Fruit fly (Drosophila melanogaster) whole organism, embryonic: Measurements from ENCODE around the gene robl62A.

ENCODE experiments used
- Atf-2 ChIP-seq: fragments of 200-800 bp; sonication (Bioruptor generic); optimal IDR thresholded peaks from 2 replicates; lab custom pipeline; 2016; ENCODE audit warnings: missing biosample characterization, missing genetic modification characterization
- Atf6 ChIP-seq: fragments of 200-800 bp; sonication (Bioruptor generic); IDR thresholded peaks from 2 replicates; pipeline ENCODE4 v1.3.6; 2022; ENCODE audit warnings: missing biosample characterization, missing genetic modification characterization
- B-H2 ChIP-seq: fragments of 200-800 bp; sonication (Bioruptor generic); optimal IDR thresholded peaks from 2 replicates; lab custom pipeline; 2018; ENCODE audit warnings: missing biosample characterization, mild to moderate bottlenecking, missing genetic modification characterization
- CG10543 ChIP-seq: fragments of 200-800 bp; sonication (Bioruptor generic); optimal IDR thresholded peaks from 3 replicates; lab custom pipeline; 2017; ENCODE audit warnings: missing biosample characterization, mild to moderate bottlenecking, missing genetic modification characterization, moderate library complexity
- CG11456 ChIP-seq: fragments of 200-800 bp; sonication (Bioruptor generic); IDR thresholded peaks from 3 replicates; pipeline ENCODE4 v1.3.6; 2022; ENCODE audit warnings: missing biosample characterization, missing genetic modification characterization
- CG11695 ChIP-seq: fragments of 200-800 bp; sonication (Bioruptor generic); IDR thresholded peaks from 3 replicates; pipeline ENCODE4 v1.3.6; 2022; ENCODE audit warnings: missing biosample characterization, missing genetic modification characterization
- CG11723 ChIP-seq: fragments of 200-800 bp; sonication (Bioruptor generic); optimal IDR thresholded peaks from 2 replicates; lab custom pipeline; 2017; ENCODE audit warnings: missing biosample characterization, mild to moderate bottlenecking, missing genetic modification characterization
- CG15011 ChIP-seq: fragments of 200-800 bp; sonication (Bioruptor generic); optimal IDR thresholded peaks from 3 replicates; lab custom pipeline; 2018; ENCODE audit warnings: missing biosample characterization, mild to moderate bottlenecking, missing genetic modification characterization
- CG15514 ChIP-seq: fragments of 200-800 bp; sonication (Bioruptor generic); optimal IDR thresholded peaks from 3 replicates; lab custom pipeline; 2017; ENCODE audit warnings: missing biosample characterization, missing genetic modification characterization, mild to moderate bottlenecking, moderate library complexity, missing genetic modification reagents
- CG17802 ChIP-seq: fragments of 200-800 bp; sonication (Bioruptor generic); optimal IDR thresholded peaks from 2 replicates; lab custom pipeline; 2018; ENCODE audit warnings: missing biosample characterization, mild to moderate bottlenecking, missing genetic modification characterization, moderate library complexity
- CG18011 ChIP-seq: fragments of 200-800 bp; sonication (Bioruptor generic); optimal IDR thresholded peaks from 2 replicates; lab custom pipeline; 2017; ENCODE audit warnings: missing biosample characterization, missing genetic modification characterization, mild to moderate bottlenecking, moderate library complexity, missing genotype
- CG3847 ChIP-seq: fragments of 200-800 bp; sonication (Bioruptor generic); IDR thresholded peaks from 2 replicates; pipeline ENCODE4 v1.3.6; 2022; ENCODE audit warnings: missing biosample characterization, missing genetic modification characterization
- CG5180 ChIP-seq: fragments of 200-800 bp; sonication (Bioruptor generic); optimal IDR thresholded peaks from 3 replicates; lab custom pipeline; 2017; ENCODE audit warnings: missing biosample characterization, missing genetic modification characterization, mild to moderate bottlenecking, moderate library complexity, missing genetic modification reagents
- CG9215 ChIP-seq: fragments of 200-800 bp; sonication (Bioruptor generic); IDR thresholded peaks from 2 replicates; pipeline ENCODE4 v1.3.6; 2022; ENCODE audit warnings: missing biosample characterization, missing genetic modification characterization
- CG9727 ChIP-seq: fragments of 200-800 bp; sonication (Bioruptor generic); optimal IDR thresholded peaks from 3 replicates; lab custom pipeline; 2017; ENCODE audit warnings: missing biosample characterization, mild to moderate bottlenecking, missing genetic modification characterization
- CG9932 ChIP-seq: fragments of 200-800 bp; sonication (Bioruptor generic); IDR thresholded peaks from 2 replicates; pipeline ENCODE4 v1.3.6; 2022; ENCODE audit warnings: missing biosample characterization, missing genetic modification characterization
- D19B ChIP-seq: fragments of 200-800 bp; sonication (Bioruptor generic); optimal IDR thresholded peaks from 2 replicates; lab custom pipeline; 2017; ENCODE audit warnings: missing biosample characterization, mild to moderate bottlenecking, missing genetic modification characterization
- Dll ChIP-seq: fragments of 200-800 bp; sonication (Bioruptor generic); IDR thresholded peaks from 4 replicates; pipeline ENCODE4 v1.3.6; 2022; ENCODE audit warnings: missing biosample characterization, missing genetic modification characterization; ENCODE audit not compliant: partially characterized antibody
- Doc3 ChIP-seq: fragments of 200-800 bp; sonication (Bioruptor generic); IDR thresholded peaks from 3 replicates; pipeline ENCODE4 v1.3.6; 2022; ENCODE audit warnings: missing biosample characterization, missing genetic modification characterization; ENCODE audit not compliant: partially characterized antibody
- ERR ChIP-seq: fragments of 200-800 bp; sonication (Bioruptor generic); optimal IDR thresholded peaks from 2 replicates; lab custom pipeline; 2016; ENCODE audit warnings: missing biosample characterization, missing genetic modification characterization
- Elba2 ChIP-seq: fragments of 200-800 bp; sonication (Bioruptor generic); optimal IDR thresholded peaks from 3 replicates; lab custom pipeline; 2016; ENCODE audit warnings: missing biosample characterization, missing genetic modification characterization
- Ets97D ChIP-seq: fragments of 200-800 bp; sonication (Bioruptor generic); optimal IDR thresholded peaks from 3 replicates; lab custom pipeline; 2016; ENCODE audit warnings: missing biosample characterization, missing genetic modification characterization
- Gug ChIP-seq: fragments of 200-800 bp; sonication (Bioruptor generic); IDR thresholded peaks from 4 replicates; pipeline ENCODE4 v1.3.6; 2022; ENCODE audit warnings: missing biosample characterization, missing genetic modification characterization
- HLH3B ChIP-seq: fragments of 200-800 bp; sonication (Bioruptor generic); IDR thresholded peaks from 2 replicates; pipeline ENCODE4 v1.3.6; 2022; ENCODE audit warnings: missing biosample characterization, missing genetic modification characterization
- HLH54F ChIP-seq: fragments of 200-800 bp; sonication (Bioruptor generic); optimal IDR thresholded peaks from 3 replicates; lab custom pipeline; 2016; ENCODE audit warnings: missing biosample characterization, missing genetic modification characterization
- Hr78 ChIP-seq, 2 experiments: fragments of 200-800 bp in 1 of 2; fragments of >200 bp in 1 of 2; sonication (Bioruptor generic) in 1 of 2; optimal IDR thresholded peaks; 2 replicates each; lab custom pipeline; 2017 to 2019; ENCODE audit warnings: missing biosample characterization in 2 of 2, missing genetic modification characterization in 2 of 2, mild to moderate bottlenecking in 1 of 2, moderate library complexity in 1 of 2
- NC2α ChIP-seq: fragments of 200-800 bp; sonication (Bioruptor generic); optimal IDR thresholded peaks from 2 replicates; lab custom pipeline; 2016; ENCODE audit warnings: missing biosample characterization, missing genetic modification characterization
- NC2β ChIP-seq: fragments of 200-800 bp; sonication (Bioruptor generic); optimal IDR thresholded peaks from 2 replicates; lab custom pipeline; 2016; ENCODE audit warnings: missing biosample characterization, missing genetic modification characterization
- NFAT ChIP-seq: fragments of 200-800 bp; sonication (Bioruptor generic); IDR thresholded peaks from 2 replicates; pipeline ENCODE4 v1.3.6; 2022; ENCODE audit warnings: missing biosample characterization, missing genetic modification characterization
- Neu2 ChIP-seq: fragments of 200-800 bp; sonication (Bioruptor generic); optimal IDR thresholded peaks from 3 replicates; lab custom pipeline; 2016; ENCODE audit warnings: missing biosample characterization, missing genetic modification characterization, borderline replicate concordance
- Rx ChIP-seq: fragments of 200-800 bp; sonication (Bioruptor generic); IDR thresholded peaks from 2 replicates; pipeline ENCODE4 v1.3.6; 2022; ENCODE audit warnings: missing biosample characterization, missing genetic modification characterization
- Scr ChIP-seq: fragments of 200-800 bp; sonication (Bioruptor generic); IDR thresholded peaks from 2 replicates; pipeline ENCODE4 v1.3.6; 2022; ENCODE audit warnings: missing biosample characterization, missing genetic modification characterization; ENCODE audit not compliant: partially characterized antibody
- Sin3A ChIP-seq: fragments of >200 bp; optimal IDR thresholded peaks from 2 replicates; lab custom pipeline; 2018
- Sry-δ ChIP-seq: fragments of 200-800 bp; sonication (Bioruptor generic); optimal IDR thresholded peaks from 2 replicates; lab custom pipeline; 2016; ENCODE audit warnings: missing biosample characterization, missing genetic modification characterization
- YL-1 ChIP-seq: fragments of 200-800 bp; sonication (Bioruptor generic); optimal IDR thresholded peaks from 3 replicates; lab custom pipeline; 2017; ENCODE audit warnings: missing biosample characterization, mild to moderate bottlenecking, missing genetic modification characterization
- abd-A ChIP-seq: fragments of 200-800 bp; sonication (Bioruptor generic); optimal IDR thresholded peaks from 3 replicates; lab custom pipeline; 2019; ENCODE audit warnings: missing biosample characterization, mild to moderate bottlenecking, missing genetic modification characterization, moderate library complexity
- al ChIP-seq: fragments of 200-800 bp; sonication (Bioruptor generic); IDR thresholded peaks from 2 replicates; pipeline ENCODE4 v1.3.6; 2022; ENCODE audit warnings: missing biosample characterization, missing genetic modification characterization
- bcd ChIP-seq: fragments of 200-800 bp; sonication (Bioruptor generic); optimal IDR thresholded peaks from 2 replicates; lab custom pipeline; 2017; ENCODE audit warnings: missing biosample characterization, mild to moderate bottlenecking, missing genetic modification characterization
- dysf ChIP-seq: fragments of 200-800 bp; sonication (Bioruptor generic); IDR thresholded peaks from 3 replicates; pipeline ENCODE4 v1.3.6; 2022; ENCODE audit warnings: missing biosample characterization, missing genetic modification characterization
- gce ChIP-seq: fragments of 200-800 bp; sonication (Bioruptor generic); IDR thresholded peaks from 3 replicates; pipeline ENCODE4 v1.3.6; 2022; ENCODE audit warnings: missing biosample characterization, missing genetic modification characterization
- her ChIP-seq: fragments of 200-800 bp; sonication (Bioruptor generic); optimal IDR thresholded peaks from 2 replicates; lab custom pipeline; 2016; ENCODE audit warnings: missing biosample characterization, missing genetic modification characterization
- ind ChIP-seq: fragments of 200-800 bp; sonication (Bioruptor generic); optimal IDR thresholded peaks from 3 replicates; lab custom pipeline; 2016; ENCODE audit warnings: missing biosample characterization, missing genetic modification characterization
- pros ChIP-seq: fragments of 200-800 bp; sonication (Bioruptor generic); optimal IDR thresholded peaks from 3 replicates; lab custom pipeline; 2019; ENCODE audit warnings: missing biosample characterization, mild to moderate bottlenecking, missing genetic modification characterization, moderate library complexity
- psq ChIP-seq: fragments of 200-800 bp; sonication (Bioruptor generic); optimal IDR thresholded peaks from 2 replicates; lab custom pipeline; 2017; ENCODE audit warnings: missing biosample characterization, missing genetic modification characterization
- row ChIP-seq: fragments of 200-800 bp; sonication (Bioruptor generic); IDR thresholded peaks from 3 replicates; pipeline ENCODE4 v1.3.6; 2022; ENCODE audit warnings: missing biosample characterization, missing genetic modification characterization
- schlank ChIP-seq: fragments of 200-800 bp; sonication (Bioruptor generic); optimal IDR thresholded peaks from 2 replicates; lab custom pipeline; 2018; ENCODE audit warnings: missing biosample characterization, mild to moderate bottlenecking, missing genetic modification characterization
- ssp ChIP-seq: fragments of 200-800 bp; sonication (Bioruptor generic); IDR thresholded peaks from 2 replicates; pipeline ENCODE4 v1.3.6; 2022; ENCODE audit warnings: missing biosample characterization, missing genetic modification characterization
- zf30C ChIP-seq: fragments of 200-800 bp; sonication (Bioruptor generic); optimal IDR thresholded peaks from 3 replicates; lab custom pipeline; 2018; ENCODE audit warnings: missing biosample characterization, mild to moderate bottlenecking, missing genetic modification characterization
- zfh2 ChIP-seq: fragments of 200-800 bp; sonication (Bioruptor generic); optimal IDR thresholded peaks from 2 replicates; lab custom pipeline; 2016; ENCODE audit warnings: missing biosample characterization, missing genetic modification characterization

The robl62A gene

DNA sequence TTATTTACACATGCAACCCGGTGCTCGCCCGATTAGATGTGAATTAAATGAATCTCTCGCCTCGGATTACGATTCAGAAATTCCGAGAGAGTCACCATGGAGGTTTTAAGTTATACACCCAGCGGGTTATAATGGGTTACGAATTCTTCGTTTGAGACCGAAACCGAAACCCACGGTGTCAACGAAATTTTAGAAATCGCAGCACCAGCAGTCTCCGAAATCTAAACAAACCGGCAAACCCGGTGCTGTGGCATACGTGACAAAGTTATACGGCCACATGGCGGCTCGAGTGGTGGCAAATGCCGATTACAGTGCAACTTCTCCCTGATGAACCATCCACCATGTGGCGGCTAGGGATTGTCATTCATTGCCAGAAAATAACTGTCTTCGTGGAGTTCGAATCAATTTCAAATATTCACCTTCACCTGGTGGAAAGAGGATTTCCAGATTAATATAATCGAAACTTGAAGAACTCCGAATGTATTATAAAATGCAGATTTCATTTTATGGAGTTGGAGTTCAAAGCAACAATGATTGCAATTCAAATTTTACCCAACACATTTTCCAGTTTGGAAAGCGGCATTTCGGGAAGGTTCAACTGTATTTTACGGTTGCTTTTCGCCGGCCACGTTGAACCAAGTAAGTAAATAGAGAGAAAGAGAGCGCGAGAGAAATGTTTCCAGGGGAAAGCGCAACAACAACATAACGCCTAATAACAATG lies 38.6 kb downstream of the robl62A start (continued):
- peak; percentile 28 for TF ChIP-seq CG17802
- peak; percentile 78 for TF ChIP-seq ind
- peak; percentile 5 for TF ChIP-seq Ets97D (GFP tag; lab: Kevin White, UChicago)
- peak; percentile 37; the same call in 1 of the 2 replicates for TF ChIP-seq CG9215 (GFP tag; lab: Robert Waterston, UW)
- TF ChIP-seq YL-1 (GFP tag; lab: Kevin White, UChicago): peak; percentile 54
- TF ChIP-seq zfh2 (GFP tag; lab: Kevin White, UChicago): peak; percentile 59
- TF ChIP-seq Dll (GFP tag; lab: Robert Waterston, UW): no peak
- TF ChIP-seq al (GFP tag; lab: Robert Waterston, UW): no peak
- peak; percentile 74 for TF ChIP-seq CG11723 (GFP tag; lab: Kevin White, UChicago)
- 0 out of 2 replicates have a peak, but pooled peaks have one; percentile 8 for TF ChIP-seq NFAT (GFP tag; lab: Robert Waterston, UW)
- TF ChIP-seq Sin3A: no peak
- no peak for TF ChIP-seq schlank
- TF ChIP-seq psq: peak; percentile 24
- TF ChIP-seq Atf-2 (GFP tag; lab: Kevin White, UChicago): peak; percentile 74
- peak; percentile 10 for TF ChIP-seq NC2α (GFP tag; lab: Kevin White, UChicago)
- TF ChIP-seq Gug (GFP tag; lab: Robert Waterston, UW): peak; percentile 45; the same call in 3 of the 4 replicates
- TF ChIP-seq Sry-δ (GFP tag; lab: Kevin White, UChicago): peak; percentile 7
- peak; percentile 71 for TF ChIP-seq dysf (GFP tag; lab: Robert Waterston, UW)
- TF ChIP-seq Doc3 (GFP tag; lab: Robert Waterston, UW): no peak
- peak; percentile 47 for TF ChIP-seq HLH54F
- no peak for TF ChIP-seq B-H2 (GFP tag; lab: Kevin White, UChicago)
- peak; percentile 69 for TF ChIP-seq NC2β
- peak; percentile 72 for TF ChIP-seq CG11695
- TF ChIP-seq zf30C (GFP tag; lab: Kevin White, UChicago): no peak
- peak; percentile 61 for TF ChIP-seq CG9727 (GFP tag; lab: Kevin White, UChicago)
- 0 out of 2 replicates have a peak, but pooled peaks have one; percentile 24 for TF ChIP-seq Atf6 (GFP tag; lab: Robert Waterston, UW)
- TF ChIP-seq Neu2 (GFP tag; lab: Kevin White, UChicago): no peak
- peak; percentile 78 for TF ChIP-seq row (GFP tag; lab: Robert Waterston, UW)
- no peak for TF ChIP-seq CG18011 (GFP tag; lab: Kevin White, UChicago)
- peak; percentile 25; the same call in 1 of the 2 replicates for TF ChIP-seq CG9932
- TF ChIP-seq gce (GFP tag; lab: Robert Waterston, UW): no peak
- TF ChIP-seq CG15514 (GFP tag; lab: Kevin White, UChicago): no peak
- TF ChIP-seq her: peak; percentile 30
- TF ChIP-seq CG5180 (GFP tag; lab: Kevin White, UChicago): peak; percentile 62
- TF ChIP-seq bcd (GFP tag; lab: Kevin White, UChicago): peak; percentile 60
- peak; percentile 39; the same call in 1 of the 2 replicates for TF ChIP-seq Rx (GFP tag; lab: Robert Waterston, UW)
- TF ChIP-seq Elba2 (GFP tag; lab: Kevin White, UChicago): no peak
- TF ChIP-seq CG15011 (GFP tag; lab: Kevin White, UChicago): peak; percentile 11
- TF ChIP-seq HLH3B (GFP tag; lab: Robert Waterston, UW): peak; percentile 53; the same call in 1 of the 2 replicates
- TF ChIP-seq CG10543 (GFP tag; lab: Kevin White, UChicago): peak; percentile 65
- TF ChIP-seq abd-A: no peak
- no peak for TF ChIP-seq Scr (GFP tag; lab: Robert Waterston, UW)
- TF ChIP-seq CG11456 (GFP tag; lab: Robert Waterston, UW): no peak
- TF ChIP-seq ssp (GFP tag; lab: Robert Waterston, UW): peak; percentile 41; the same call in 1 of the 2 replicates
- TF ChIP-seq pros (GFP tag; lab: Kevin White, UChicago): peak; percentile 53
- no peak for TF ChIP-seq ERR (GFP tag; lab: Kevin White, UChicago)
- peak; percentile 11; the same call in 1 of the 2 replicates for TF ChIP-seq CG3847 (GFP tag; lab: Robert Waterston, UW)
- no peak for TF ChIP-seq D19B (GFP tag; lab: Kevin White, UChicago)
- TF ChIP-seq Hr78 (GFP tag; optimal IDR thresholded peaks at IDR 0.05; lab: Kevin White, UChicago): no peak
